Fruit fly (Drosophila melanogaster) whole organism, adult: Measurements from ENCODE around the gene CG11696.
A peak's percentile ranks its signal among the peaks of the same experiment; 100 is the strongest.

ENCODE experiments used
- CG7045 ChIP-seq: fragments of 200-800 bp; sonication (Bioruptor generic); optimal IDR thresholded peaks from 2 replicates; lab custom pipeline; 2017; ENCODE audit warnings: missing biosample characterization, mild to moderate bottlenecking, missing genetic modification characterization
- Mnt ChIP-seq: fragments of 200-800 bp; sonication (Bioruptor generic); optimal IDR thresholded peaks from 2 replicates; lab custom pipeline; 2016; ENCODE audit warnings: missing biosample characterization, mild to moderate bottlenecking, missing genetic modification characterization

DNA sequence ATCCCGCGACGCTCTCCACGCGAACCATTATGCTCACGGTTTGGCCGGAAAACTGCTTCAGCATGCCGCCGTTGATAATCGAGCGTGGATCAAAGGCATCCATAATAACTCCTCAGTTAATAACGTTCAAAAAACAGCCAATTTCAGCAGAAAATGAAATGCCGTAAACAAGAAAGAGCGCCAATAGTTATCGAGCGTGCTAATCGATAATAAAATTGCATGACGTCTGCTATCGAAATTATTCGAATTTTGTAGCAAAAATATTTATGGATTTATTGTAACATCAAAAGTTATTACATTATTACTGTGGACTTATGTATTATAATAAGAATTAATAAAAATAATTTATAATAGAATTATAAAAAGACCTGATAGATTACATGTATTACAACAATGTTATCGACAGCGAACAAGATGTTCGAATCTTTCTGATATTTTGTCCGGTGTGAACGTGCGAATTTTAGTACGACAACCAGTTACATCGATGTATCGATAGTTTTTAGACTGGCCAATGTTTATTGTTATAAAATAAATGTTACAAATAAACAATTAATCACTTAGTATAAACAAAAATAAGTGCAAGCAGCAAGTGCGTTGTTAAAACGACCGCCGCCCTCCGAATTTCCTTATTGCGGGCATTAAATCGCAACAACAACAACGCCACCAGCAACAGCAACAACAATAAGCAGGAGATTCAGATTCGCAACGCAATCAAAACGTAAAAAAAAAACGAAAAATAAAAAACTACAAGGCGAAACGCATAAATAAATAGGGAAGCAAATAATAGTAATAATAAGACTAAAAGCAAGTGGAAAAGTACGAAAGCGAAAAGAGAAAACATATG is 42.3 kb downstream of the CG11696 start, which contains the start of the genes RPA3 and Met:
- peak; percentile 17 for TF ChIP-seq Mnt
- no peak for TF ChIP-seq CG7045
